Worm (Caenorhabditis elegans): Measurements from ENCODE around the gene T28D6.3.

DNA sequence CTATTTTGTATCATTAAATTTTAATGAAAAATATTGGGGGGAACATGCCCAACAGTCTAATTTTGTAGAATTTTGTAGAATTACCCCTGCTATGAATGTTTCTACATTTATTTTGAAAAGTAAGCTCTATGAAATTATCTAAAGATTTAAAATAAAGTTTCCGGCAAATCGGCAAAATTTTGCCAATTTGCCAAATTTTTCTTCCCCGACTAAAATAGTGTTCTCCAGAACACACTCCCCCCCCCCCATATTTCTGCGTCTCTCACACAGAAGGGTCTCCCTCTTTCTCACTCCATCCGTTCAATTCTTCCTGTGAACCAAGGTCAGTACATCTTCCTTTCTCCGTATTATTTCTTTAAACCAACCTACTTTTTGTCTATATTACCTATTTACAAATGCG lies 38.5 kb downstream of the T28D6.3 start, which contains the start of gene Y47D3B.4:
- TF ChIP-seq ama-1 (optimal IDR thresholded peaks at IDR 0.05) (no peak), scrt-1 (GFP tag; IDR thresholded peaks at IDR 0.05) (no peak)

Data from whole organism, early embryonic.